Fruit fly (Drosophila melanogaster) whole organism, embryonic: ENCODE measurements around the gene PRL-1.

ENCODE experiments used
- Atf3 ChIP-seq: fragments of 200-800 bp; sonication (Bioruptor generic); optimal IDR thresholded peaks from 3 replicates; lab custom pipeline; 2016; ENCODE audit warnings: missing biosample characterization, missing genetic modification characterization
- Bgb ChIP-seq: fragments of 200-800 bp; sonication (Bioruptor generic); IDR thresholded peaks from 2 replicates; pipeline ENCODE4 v1.3.6; 2022; ENCODE audit warnings: missing biosample characterization, missing genetic modification characterization; ENCODE audit not compliant: partially characterized antibody
- CG10274 ChIP-seq: fragments of 200-800 bp; sonication (Bioruptor generic); optimal IDR thresholded peaks from 3 replicates; lab custom pipeline; 2017; ENCODE audit warnings: missing biosample characterization, mild to moderate bottlenecking, missing genetic modification characterization
- CG12155 ChIP-seq: fragments of 200-800 bp; sonication (Bioruptor generic); optimal IDR thresholded peaks from 3 replicates; lab custom pipeline; 2016; ENCODE audit warnings: missing biosample characterization, missing genetic modification characterization
- CG12659 ChIP-seq: fragments of 200-800 bp; sonication (Bioruptor generic); optimal IDR thresholded peaks from 3 replicates; lab custom pipeline; 2017; ENCODE audit warnings: mild to moderate bottlenecking, missing biosample characterization, missing genetic modification reagents, missing genetic modification characterization
- CG13894 ChIP-seq: fragments of 200-800 bp; sonication (Bioruptor generic); optimal IDR thresholded peaks from 3 replicates; lab custom pipeline; 2018; ENCODE audit warnings: missing biosample characterization, mild to moderate bottlenecking, missing genetic modification characterization, moderate library complexity
- CG14050 ChIP-seq: fragments of 200-800 bp; sonication (Bioruptor generic); IDR thresholded peaks from 3 replicates; pipeline ENCODE4 v1.3.6; 2022; ENCODE audit warnings: missing biosample characterization, missing genetic modification characterization
- CG15073 ChIP-seq: fragments of 200-800 bp; sonication (Bioruptor generic); optimal IDR thresholded peaks from 2 replicates; lab custom pipeline; 2016; ENCODE audit warnings: missing biosample characterization, missing genetic modification characterization
- CG15479 ChIP-seq: fragments of 200-800 bp; sonication (Bioruptor generic); optimal IDR thresholded peaks from 3 replicates; lab custom pipeline; 2019; ENCODE audit warnings: missing biosample characterization, mild to moderate bottlenecking, missing genetic modification characterization, moderate library complexity
- CG1603 ChIP-seq: fragments of 200-800 bp; sonication (Bioruptor generic); optimal IDR thresholded peaks from 2 replicates; lab custom pipeline; 2019; ENCODE audit warnings: missing biosample characterization, mild to moderate bottlenecking, missing genetic modification characterization, moderate library complexity
- CG1647 ChIP-seq: fragments of 200-800 bp; sonication (Bioruptor generic); optimal IDR thresholded peaks from 3 replicates; lab custom pipeline; 2016; ENCODE audit warnings: missing biosample characterization, missing genetic modification characterization
- CG17328 ChIP-seq: fragments of 200-800 bp; sonication (Bioruptor generic); IDR thresholded peaks from 2 replicates; pipeline ENCODE4 v1.3.6; 2022; ENCODE audit warnings: missing biosample characterization, missing genetic modification characterization
- CG17385 ChIP-seq: fragments of 200-800 bp; sonication (Bioruptor generic); optimal IDR thresholded peaks from 3 replicates; lab custom pipeline; 2018; ENCODE audit warnings: missing biosample characterization, mild to moderate bottlenecking, missing genetic modification characterization
- CG17829 ChIP-seq: fragments of 200-800 bp; optimal IDR thresholded peaks from 2 replicates; lab custom pipeline; 2019; ENCODE audit warnings: missing biosample characterization, mild to moderate bottlenecking, missing genetic modification characterization, moderate library complexity
- CG33213 ChIP-seq: fragments of 200-800 bp; sonication (Bioruptor generic); optimal IDR thresholded peaks from 3 replicates; lab custom pipeline; 2016; ENCODE audit warnings: missing biosample characterization, missing genetic modification characterization
- CG3726 ChIP-seq: fragments of 200-800 bp; sonication (Bioruptor generic); IDR thresholded peaks from 3 replicates; pipeline ENCODE4, ENCODE4 v1.3.6; 2022; ENCODE audit warnings: missing biosample characterization, missing genetic modification characterization
- CG4730 ChIP-seq: fragments of 200-800 bp; sonication (Bioruptor generic); IDR thresholded peaks from 2 replicates; pipeline ENCODE4 v1.3.6; 2022; ENCODE audit warnings: missing biosample characterization, missing genetic modification characterization
- CG6254 ChIP-seq: fragments of 200-800 bp; sonication (Bioruptor generic); optimal IDR thresholded peaks from 3 replicates; lab custom pipeline; 2017; ENCODE audit warnings: mild to moderate bottlenecking, missing biosample characterization, missing genetic modification reagents, missing genetic modification characterization
- CG6683 ChIP-seq: fragments of 200-800 bp; sonication (Bioruptor generic); optimal IDR thresholded peaks from 2 replicates; lab custom pipeline; 2017; ENCODE audit warnings: missing biosample characterization, mild to moderate bottlenecking, missing genetic modification characterization, missing genetic modification reagents
- CG6854 ChIP-seq: fragments of 200-800 bp; sonication (Bioruptor generic); optimal IDR thresholded peaks from 3 replicates; lab custom pipeline; 2017; ENCODE audit warnings: missing biosample characterization, mild to moderate bottlenecking, missing genetic modification characterization
- CG7357 ChIP-seq: fragments of 200-800 bp; sonication (Bioruptor generic); IDR thresholded peaks from 3 replicates; pipeline ENCODE4 v1.3.6; 2022; ENCODE audit warnings: missing biosample characterization, missing genetic modification characterization
- CG8281 ChIP-seq: fragments of 200-800 bp; sonication (Bioruptor generic); optimal IDR thresholded peaks from 2 replicates; lab custom pipeline; 2018; ENCODE audit warnings: missing biosample characterization, mild to moderate bottlenecking, missing genetic modification characterization, moderate library complexity
- CG8944 ChIP-seq: fragments of 200-800 bp; sonication (Bioruptor generic); optimal IDR thresholded peaks from 3 replicates; lab custom pipeline; 2016; ENCODE audit warnings: missing biosample characterization, missing genetic modification characterization
- CHES-1-like ChIP-seq: fragments of 200-800 bp; sonication (Bioruptor generic); optimal IDR thresholded peaks from 2 replicates; lab custom pipeline; 2016; ENCODE audit warnings: missing biosample characterization, missing genetic modification characterization
- H15 ChIP-seq: fragments of 200-800 bp; sonication (Bioruptor generic); IDR thresholded peaks from 3 replicates; pipeline ENCODE4 v1.3.6; 2022; ENCODE audit warnings: missing biosample characterization, missing genetic modification characterization
- HHEX ChIP-seq: fragments of 200-800 bp; sonication (Bioruptor generic); optimal IDR thresholded peaks from 3 replicates; lab custom pipeline; 2017; ENCODE audit warnings: missing biosample characterization, mild to moderate bottlenecking, missing genetic modification characterization, missing genetic modification reagents
- HLH54F ChIP-seq: fragments of 200-800 bp; sonication (Bioruptor generic); optimal IDR thresholded peaks from 3 replicates; lab custom pipeline; 2016; ENCODE audit warnings: missing biosample characterization, missing genetic modification characterization
- Lim3 ChIP-seq: fragments of 200-800 bp; sonication (Bioruptor generic); IDR thresholded peaks from 2 replicates; pipeline ENCODE4 v1.3.6; 2022; ENCODE audit warnings: missing biosample characterization, missing genetic modification characterization
- MBD-R2 ChIP-seq: fragments of 200-800 bp; sonication (Bioruptor generic); IDR thresholded peaks from 2 replicates; pipeline ENCODE4 v1.3.6; 2022; ENCODE audit warnings: missing biosample characterization, missing genetic modification characterization
- Myb ChIP-seq: fragments of 200-800 bp; sonication (Bioruptor generic); optimal IDR thresholded peaks from 2 replicates; lab custom pipeline; 2016; ENCODE audit warnings: missing biosample characterization, missing genetic modification characterization
- NK7.1 ChIP-seq: fragments of 200-800 bp; sonication (Bioruptor generic); optimal IDR thresholded peaks from 3 replicates; lab custom pipeline; 2016; ENCODE audit warnings: missing biosample characterization, missing genetic modification characterization
- Ssrp ChIP-seq: fragments of 200-800 bp; sonication (Bioruptor generic); optimal IDR thresholded peaks from 2 replicates; lab custom pipeline; 2018; ENCODE audit warnings: missing biosample characterization, mild to moderate bottlenecking, missing genetic modification characterization, moderate library complexity
- ab ChIP-seq: fragments of 200-800 bp; sonication (Bioruptor generic); optimal IDR thresholded peaks from 2 replicates; lab custom pipeline; 2016; ENCODE audit warnings: missing biosample characterization, missing genetic modification characterization
- ara ChIP-seq: fragments of 200-800 bp; sonication (Bioruptor generic); IDR thresholded peaks from 2 replicates; pipeline ENCODE4 v1.3.6; 2022; ENCODE audit warnings: missing biosample characterization, missing genetic modification characterization
- da ChIP-seq: fragments of 200-800 bp; sonication (Bioruptor generic); optimal IDR thresholded peaks from 2 replicates; lab custom pipeline; 2016; ENCODE audit warnings: missing biosample characterization, missing genetic modification characterization
- danr ChIP-seq: fragments of 200-800 bp; sonication (Bioruptor generic); IDR thresholded peaks from 2 replicates; pipeline ENCODE4 v1.3.6; 2022; ENCODE audit warnings: missing biosample characterization, missing genetic modification characterization
- en ChIP-seq: fragments of 200-800 bp; sonication (Bioruptor generic); optimal IDR thresholded peaks from 2 replicates; lab custom pipeline; 2016; ENCODE audit warnings: missing biosample characterization, missing genetic modification characterization
- esg ChIP-seq: fragments of 200-800 bp; sonication (Bioruptor generic); conservative IDR thresholded peaks from 2 replicates; pipeline ENCODE4 v1.3.6; 2022; ENCODE audit warnings: missing biosample characterization, missing genetic modification characterization
- gfzf ChIP-seq: fragments of 200-800 bp; sonication (Bioruptor generic); optimal IDR thresholded peaks from 2 replicates; lab custom pipeline; 2016; ENCODE audit warnings: missing biosample characterization, mild to moderate bottlenecking, missing genetic modification characterization, moderate library complexity
- h ChIP-seq: fragments of >200 bp; optimal IDR thresholded peaks from 2 replicates; lab custom pipeline; 2017
- her ChIP-seq: fragments of 200-800 bp; sonication (Bioruptor generic); optimal IDR thresholded peaks from 2 replicates; lab custom pipeline; 2016; ENCODE audit warnings: missing biosample characterization, missing genetic modification characterization
- lola ChIP-seq, 3 experiments: fragments of >200 bp in 2 of 3; fragments of 200-800 bp in 1 of 3; sonication (Bioruptor generic) in 1 of 3; optimal IDR thresholded peaks; 2 replicates each; lab custom pipeline; 2017 to 2019; ENCODE audit warnings: missing biosample characterization in 3 of 3, missing genetic modification characterization in 3 of 3, mild to moderate bottlenecking in 1 of 3, moderate library complexity in 1 of 3
- org-1 ChIP-seq: fragments of 200-800 bp; sonication (Bioruptor generic); optimal IDR thresholded peaks from 2 replicates; lab custom pipeline; 2017; ENCODE audit warnings: missing biosample characterization, missing genetic modification characterization
- otp ChIP-seq: fragments of 200-800 bp; sonication (Bioruptor generic); IDR thresholded peaks from 3 replicates; pipeline ENCODE4, ENCODE4 v1.3.6; 2022; ENCODE audit warnings: missing biosample characterization, missing genetic modification characterization
- ro ChIP-seq: fragments of 200-800 bp; sonication (Bioruptor generic); IDR thresholded peaks from 2 replicates; pipeline ENCODE4 v1.3.6; 2022; ENCODE audit warnings: missing biosample characterization, missing genetic modification characterization
- sisA ChIP-seq: fragments of 200-800 bp; sonication (Bioruptor generic); IDR thresholded peaks from 2 replicates; pipeline ENCODE4 v1.3.6; 2022; ENCODE audit warnings: missing biosample characterization, missing genetic modification characterization
- slou ChIP-seq: fragments of 200-800 bp; sonication (Bioruptor generic); optimal IDR thresholded peaks from 3 replicates; lab custom pipeline; 2016; ENCODE audit warnings: missing biosample characterization, missing genetic modification characterization
- sob ChIP-seq: fragments of 200-800 bp; sonication (Bioruptor generic); IDR thresholded peaks from 2 replicates; pipeline ENCODE4 v1.3.6; 2022; ENCODE audit warnings: missing biosample characterization, missing genetic modification characterization
- stwl ChIP-seq: fragments of 200-800 bp; sonication (Bioruptor generic); optimal IDR thresholded peaks from 3 replicates; lab custom pipeline; 2018; ENCODE audit warnings: missing biosample characterization, mild to moderate bottlenecking, missing genetic modification characterization, moderate library complexity
- twi ChIP-seq: fragments of 200-800 bp; optimal IDR thresholded peaks from 2 replicates; lab custom pipeline; 2019; ENCODE audit warnings: missing biosample characterization, mild to moderate bottlenecking, missing genetic modification characterization, moderate library complexity
- unpg ChIP-seq: fragments of 200-800 bp; sonication (Bioruptor generic); optimal IDR thresholded peaks from 3 replicates; lab custom pipeline; 2018; ENCODE audit warnings: missing biosample characterization, mild to moderate bottlenecking, missing genetic modification characterization, moderate library complexity
- wek ChIP-seq: fragments of 200-800 bp; sonication (Bioruptor generic); optimal IDR thresholded peaks from 3 replicates; lab custom pipeline; 2018; ENCODE audit warnings: missing biosample characterization, mild to moderate bottlenecking, missing genetic modification characterization, moderate library complexity

The PRL-1 gene

dm6 chr2L:16251598-16252131 is 5.7 kb downstream of the PRL-1 start, which contains the start of gene CG46309 (continued):
- TF ChIP-seq CG1603, result no peak
- peak; percentile 33 for TF ChIP-seq CG12659 (GFP tag; lab: Kevin White, UChicago)
- no peak for TF ChIP-seq wek (GFP tag; lab: Kevin White, UChicago)
- TF ChIP-seq lola (GFP tag; optimal IDR thresholded peaks at IDR 0.05; lab: Kevin White, UChicago), result no peak
- no peak for TF ChIP-seq esg
- TF ChIP-seq CG17328 (GFP tag; lab: Robert Waterston, UW), result no peak
- TF ChIP-seq CG3726 (GFP tag; lab: Robert Waterston, UW), result no peak
- no peak for TF ChIP-seq CG8281 (tag; lab: Kevin White, UChicago)
- TF ChIP-seq Myb, result peak; percentile 73
- TF ChIP-seq danr (GFP tag; lab: Robert Waterston, UW), result no peak
- peak; percentile 9 for TF ChIP-seq CG6254
- no peak for TF ChIP-seq H15 (GFP tag; lab: Robert Waterston, UW)
- TF ChIP-seq twi, result no peak
- no peak for TF ChIP-seq ro (GFP tag; lab: Robert Waterston, UW)
- TF ChIP-seq otp (GFP tag; lab: Robert Waterston, UW), result no peak
- peak; percentile 25 for TF ChIP-seq Ssrp (tag; lab: Kevin White, UChicago)
- TF ChIP-seq CG4730, result no peak
- no peak for TF ChIP-seq Lim3
- TF ChIP-seq CG17829 (tag; lab: Kevin White, UChicago), result no peak
- no peak for TF ChIP-seq da (GFP tag; lab: Kevin White, UChicago)
- TF ChIP-seq her, result peak; percentile 7
- TF ChIP-seq NK7.1 (GFP tag; lab: Kevin White, UChicago), result no peak
- no peak for TF ChIP-seq slou (GFP tag; lab: Kevin White, UChicago)
- no peak for TF ChIP-seq ab (GFP tag; lab: Kevin White, UChicago)
- no peak for TF ChIP-seq CG15073 (GFP tag; lab: Kevin White, UChicago)
- peak; percentile 96 for TF ChIP-seq stwl
- TF ChIP-seq unpg, result no peak
- TF ChIP-seq HHEX, result peak; percentile 51
- no peak for TF ChIP-seq gfzf (GFP tag; lab: Kevin White, UChicago)
- TF ChIP-seq CG17385 (GFP tag; lab: Kevin White, UChicago), result no peak
- TF ChIP-seq CG14050, result peak; percentile 23; the same call in 1 of the 3 replicates
- TF ChIP-seq CG13894, result no peak
- no peak for TF ChIP-seq sisA (GFP tag; lab: Robert Waterston, UW)
- TF ChIP-seq h (lab: Kevin White, UChicago), result no peak
- no peak for TF ChIP-seq CG6683
- TF ChIP-seq en (GFP tag; lab: Kevin White, UChicago), result peak; percentile 11
- TF ChIP-seq sob (GFP tag; lab: Robert Waterston, UW), result no peak; the same call in 1 of the 2 replicates
- TF ChIP-seq CG12155 (GFP tag; lab: Kevin White, UChicago), result peak; percentile 35
- TF ChIP-seq Atf3 (GFP tag; lab: Kevin White, UChicago), result no peak
- TF ChIP-seq CG1647 (GFP tag; lab: Kevin White, UChicago), result no peak
- TF ChIP-seq ara (GFP tag; lab: Robert Waterston, UW), result no peak
- TF ChIP-seq CG10274 (GFP tag; lab: Kevin White, UChicago), result no peak
- TF ChIP-seq CG33213 (GFP tag; lab: Kevin White, UChicago), result no peak
- peak; percentile 94 for TF ChIP-seq Bgb
- TF ChIP-seq CG6854 (GFP tag; lab: Kevin White, UChicago), result no peak
- TF ChIP-seq CG7357 (GFP tag; lab: Robert Waterston, UW), result no peak
- peak; percentile 44 for TF ChIP-seq HLH54F (GFP tag; lab: Kevin White, UChicago)
- peak; percentile 60 for TF ChIP-seq CG15479 (GFP tag; lab: Kevin White, UChicago)
- TF ChIP-seq MBD-R2, result no peak
- no peak for TF ChIP-seq CHES-1-like (GFP tag; lab: Kevin White, UChicago)
- TF ChIP-seq CG8944 (GFP tag; lab: Kevin White, UChicago), result no peak
- no peak for TF ChIP-seq org-1
